Worm (Caenorhabditis elegans) whole organism, mixed stage, embryonic: Measurements from ENCODE around the gene nstp-2.

Experiments
- ceh-43 ChIP-seq: fragments of 200-800 bp; sonication (Bioruptor generic); optimal IDR thresholded peaks from 2 replicates; lab custom pipeline; 2018; ENCODE audit warnings: mild to moderate bottlenecking, missing genetic modification characterization, moderate library complexity, missing compliant biosample characterization
- ceh-83 ChIP-seq: fragments of 200-800 bp; sonication (Bioruptor generic); optimal IDR thresholded peaks from 2 replicates; lab custom pipeline; 2018; ENCODE audit warnings: mild to moderate bottlenecking, missing genetic modification characterization, missing compliant biosample characterization
- ces-1 ChIP-seq: fragments of 150-350 bp; optimal IDR thresholded peaks from 2 replicates; lab custom pipeline; 2014; ENCODE audit warnings: missing biosample characterization, missing genetic modification reagents, missing genetic modification characterization
- elt-3 ChIP-seq: fragments of 150-350 bp; optimal IDR thresholded peaks from 2 replicates; lab custom pipeline; 2014; ENCODE audit warnings: missing biosample characterization, missing genetic modification characterization
- flh-1 ChIP-seq: fragments of 200-800 bp; sonication (Bioruptor generic); optimal IDR thresholded peaks from 2 replicates; lab custom pipeline; 2018; ENCODE audit warnings: mild to moderate bottlenecking, missing genetic modification characterization, moderate library complexity, missing compliant biosample characterization
- lin-13 ChIP-seq: fragments of 150-350 bp; optimal IDR thresholded peaks from 2 replicates; lab custom pipeline; 2014; ENCODE audit warnings: missing biosample characterization, missing genetic modification characterization
- mab-5 ChIP-seq: fragments of 150-350 bp; optimal IDR thresholded peaks from 2 replicates; lab custom pipeline; 2014; ENCODE audit warnings: missing biosample characterization, missing genetic modification characterization
- mep-1 ChIP-seq: fragments of 150-350 bp; optimal IDR thresholded peaks from 2 replicates; lab custom pipeline; 2017; ENCODE audit warnings: missing biosample characterization, missing genetic modification reagents, missing genetic modification characterization, inconsistent platforms
- nhr-237 ChIP-seq: fragments of 150-350 bp; optimal IDR thresholded peaks from 2 replicates; lab custom pipeline; 2014; ENCODE audit warnings: missing biosample characterization, missing genetic modification characterization
- nhr-28 ChIP-seq: fragments of 150-350 bp; optimal IDR thresholded peaks from 2 replicates; lab custom pipeline; 2014; ENCODE audit warnings: missing biosample characterization, missing genetic modification characterization
- pha-4 ChIP-seq: fragments of 150-350 bp; optimal IDR thresholded peaks from 2 replicates; lab custom pipeline; 2018; ENCODE audit warnings: missing biosample characterization, missing genetic modification reagents, missing genetic modification characterization
- zip-8 ChIP-seq: fragments of 150-350 bp; optimal IDR thresholded peaks from 2 replicates; lab custom pipeline; 2014; ENCODE audit warnings: missing biosample characterization, missing genetic modification characterization

ce11 chrIV:6634789-6635188, 28.8 kb upstream of the nstp-2 start, which contains the start of gene metl-13:
- no peak for TF ChIP-seq pha-4 (tag; lab: Kevin White, UChicago)
- no peak for TF ChIP-seq ceh-83
- no peak for TF ChIP-seq flh-1 (GFP tag; lab: Kevin White, UChicago)
- TF ChIP-seq nhr-28 = no peak
- TF ChIP-seq mep-1 (tag; lab: Kevin White, UChicago) = no peak
- no peak for TF ChIP-seq zip-8 (tag; lab: Kevin White, UChicago)
- TF ChIP-seq lin-13 = no peak
- TF ChIP-seq nhr-237 (tag; lab: Kevin White, UChicago) = no peak
- no peak for TF ChIP-seq elt-3 (tag; lab: Kevin White, UChicago)
- no peak for TF ChIP-seq mab-5 (tag; lab: Kevin White, UChicago)
- no peak for TF ChIP-seq ceh-43 (GFP tag; lab: Kevin White, UChicago)
- TF ChIP-seq ces-1 = no peak
